Fruit fly (Drosophila melanogaster) whole organism, embryonic: ENCODE measurements around the gene CG31793.

ENCODE experiments used
- Adf1 ChIP-seq: fragments of 200-800 bp; sonication (Bioruptor generic); IDR thresholded peaks from 2 replicates; pipeline ENCODE4 v1.3.6; 2022; ENCODE audit warnings: missing biosample characterization, missing genetic modification characterization
- Bteb2 ChIP-seq: fragments of 200-800 bp; sonication (Bioruptor generic); optimal IDR thresholded peaks from 2 replicates; lab custom pipeline; 2016; ENCODE audit warnings: missing biosample characterization, missing genetic modification characterization
- CG13296 ChIP-seq: fragments of 200-800 bp; sonication (Bioruptor generic); optimal IDR thresholded peaks from 3 replicates; lab custom pipeline; 2018; ENCODE audit warnings: missing biosample characterization, mild to moderate bottlenecking, missing genetic modification characterization
- CG16779 ChIP-seq: fragments of 200-800 bp; sonication (Bioruptor generic); IDR thresholded peaks from 2 replicates; pipeline ENCODE4 v1.3.6; 2022; ENCODE audit warnings: missing biosample characterization, missing genetic modification characterization
- CG2712 ChIP-seq: fragments of 200-800 bp; optimal IDR thresholded peaks from 3 replicates; lab custom pipeline; 2019; ENCODE audit warnings: missing biosample characterization, mild to moderate bottlenecking, missing genetic modification characterization, moderate library complexity
- CG31365 ChIP-seq: fragments of 200-800 bp; sonication (Bioruptor generic); optimal IDR thresholded peaks from 2 replicates; lab custom pipeline; 2018; ENCODE audit warnings: missing biosample characterization, mild to moderate bottlenecking, missing genetic modification characterization
- CG34422 ChIP-seq: fragments of 200-800 bp; sonication (Bioruptor generic); IDR thresholded peaks from 3 replicates; pipeline ENCODE4 v1.3.6; 2022; ENCODE audit warnings: missing biosample characterization, missing genetic modification characterization
- CG42726 ChIP-seq: fragments of 200-800 bp; sonication (Bioruptor generic); IDR thresholded peaks from 2 replicates; pipeline ENCODE4 v1.3.6; 2022; ENCODE audit warnings: missing biosample characterization, missing genetic modification characterization; ENCODE audit not compliant: partially characterized antibody
- CG4730 ChIP-seq: fragments of 200-800 bp; sonication (Bioruptor generic); IDR thresholded peaks from 2 replicates; pipeline ENCODE4 v1.3.6; 2022; ENCODE audit warnings: missing biosample characterization, missing genetic modification characterization
- CG8478 ChIP-seq: fragments of >200 bp; optimal IDR thresholded peaks from 2 replicates; lab custom pipeline; 2018
- CG9437 ChIP-seq: fragments of 200-800 bp; sonication (Bioruptor generic); optimal IDR thresholded peaks from 2 replicates; lab custom pipeline; 2018; ENCODE audit warnings: missing biosample characterization, mild to moderate bottlenecking, missing genetic modification characterization
- HLH3B ChIP-seq: fragments of 200-800 bp; sonication (Bioruptor generic); IDR thresholded peaks from 2 replicates; pipeline ENCODE4 v1.3.6; 2022; ENCODE audit warnings: missing biosample characterization, missing genetic modification characterization
- Hsf ChIP-seq: fragments of 200-800 bp; sonication (Bioruptor generic); optimal IDR thresholded peaks from 3 replicates; lab custom pipeline; 2016; ENCODE audit warnings: missing biosample characterization, missing genetic modification characterization
- Lim3 ChIP-seq: fragments of 200-800 bp; sonication (Bioruptor generic); IDR thresholded peaks from 2 replicates; pipeline ENCODE4 v1.3.6; 2022; ENCODE audit warnings: missing biosample characterization, missing genetic modification characterization
- MESR4 ChIP-seq: fragments of 200-800 bp; sonication (Bioruptor generic); optimal IDR thresholded peaks from 2 replicates; lab custom pipeline; 2018; ENCODE audit warnings: missing biosample characterization, mild to moderate bottlenecking, missing genetic modification characterization, moderate library complexity
- Pdp1 ChIP-seq, 2 experiments: fragments of 200-800 bp; sonication (Bioruptor generic); optimal IDR thresholded peaks; 3 replicates each; lab custom pipeline; 2016; ENCODE audit warnings: missing biosample characterization in 2 of 2, missing genetic modification characterization in 2 of 2, mild to moderate bottlenecking in 1 of 2, moderate library complexity in 1 of 2
- cg ChIP-seq: fragments of 200-800 bp; sonication (Bioruptor generic); optimal IDR thresholded peaks from 3 replicates; lab custom pipeline; 2019; ENCODE audit warnings: missing biosample characterization, mild to moderate bottlenecking, missing genetic modification characterization, moderate library complexity
- chinmo ChIP-seq: fragments of 200-800 bp; sonication (Bioruptor generic); IDR thresholded peaks from 4 replicates; pipeline ENCODE4 v1.3.6; 2022; ENCODE audit warnings: missing biosample characterization, missing genetic modification characterization; ENCODE audit not compliant: partially characterized antibody
- dm ChIP-seq: fragments of 200-800 bp; sonication (Bioruptor generic); optimal IDR thresholded peaks from 3 replicates; lab custom pipeline; 2016; ENCODE audit warnings: missing biosample characterization, missing genetic modification characterization
- fru ChIP-seq: fragments of >200 bp; optimal IDR thresholded peaks from 2 replicates; lab custom pipeline; 2017
- kni ChIP-seq: fragments of 200-800 bp; sonication (Bioruptor generic); optimal IDR thresholded peaks from 3 replicates; lab custom pipeline; 2017; ENCODE audit warnings: mild to moderate bottlenecking, missing biosample characterization, missing genetic modification reagents, missing genetic modification characterization
- mld ChIP-seq: fragments of 200-800 bp; sonication (Bioruptor generic); IDR thresholded peaks from 3 replicates; pipeline ENCODE4 v1.3.6; 2022; ENCODE audit warnings: missing biosample characterization, missing genetic modification characterization; ENCODE audit not compliant: partially characterized antibody
- toy ChIP-seq: fragments of 200-800 bp; sonication (Bioruptor generic); IDR thresholded peaks from 2 replicates; pipeline ENCODE4 v1.3.6; 2022; ENCODE audit warnings: missing biosample characterization, missing genetic modification characterization

The CG31793 gene

DNA sequence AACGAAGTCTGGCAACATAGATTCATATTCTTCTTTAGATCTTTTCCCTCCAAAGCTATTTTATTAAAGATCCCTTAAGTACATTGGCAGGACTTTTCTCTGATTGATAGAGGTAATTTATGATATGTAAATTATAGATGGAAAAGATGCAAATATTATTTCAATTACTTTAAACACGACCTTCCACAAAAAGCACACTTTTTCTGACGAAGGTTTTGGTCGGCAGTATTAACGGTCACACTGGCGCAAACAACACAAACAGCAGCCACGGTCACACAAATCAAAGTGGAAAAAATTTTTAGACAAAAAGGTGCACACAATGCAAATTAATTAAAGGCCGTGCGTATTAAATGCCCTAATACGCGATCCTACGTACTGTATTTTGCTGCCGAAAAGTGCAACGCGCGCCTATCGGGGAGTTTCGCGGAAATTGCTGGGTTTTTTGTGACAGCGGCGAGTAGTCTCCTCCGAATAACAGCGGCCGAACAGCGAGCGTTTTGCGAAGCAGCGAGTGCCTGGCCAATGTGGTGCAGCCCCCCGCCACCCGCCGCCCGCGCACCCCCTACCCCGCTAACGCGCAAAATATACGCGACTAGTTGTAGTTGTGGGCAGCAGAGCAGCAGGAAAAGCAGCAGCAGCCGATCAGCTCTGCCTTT lies 50.8 kb downstream of the CG31793 start, which contains the start of gene CG10492 (continued):
- TF ChIP-seq dm (GFP tag; lab: Kevin White, UChicago), result peak; percentile 60

DNA sequence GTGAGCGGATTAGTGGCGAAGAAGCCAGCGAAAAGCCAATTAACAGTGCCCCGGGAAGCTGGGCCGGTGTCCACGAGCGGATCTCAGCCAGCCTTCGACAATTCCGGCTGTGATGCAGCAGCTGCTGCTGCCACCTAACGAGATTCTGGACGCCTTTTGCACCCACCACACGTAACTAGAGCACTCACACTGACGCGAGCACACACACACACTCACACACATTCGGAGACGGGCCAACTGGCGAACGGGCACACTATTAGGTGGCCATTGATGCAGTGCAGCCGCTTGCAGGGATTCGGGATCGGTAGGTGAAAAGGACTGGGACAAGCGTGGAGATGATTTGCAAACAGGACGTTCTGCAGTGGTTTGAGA lies 51.3 kb downstream of the CG31793 start:
- TF ChIP-seq CG31365 (tag; lab: Kevin White, UChicago) (no peak), chinmo (0 out of 4 replicates have a peak, but pooled peaks have one; percentile 27), fru (peak; percentile 34), MESR4 (GFP tag; lab: Kevin White, UChicago) (peak; percentile 18), kni (GFP tag; lab: Kevin White, UChicago) (peak; percentile 80), cg (GFP tag; lab: Kevin White, UChicago) (peak; percentile 78), HLH3B (GFP tag; lab: Robert Waterston, UW) (no peak), CG16779 (GFP tag; lab: Robert Waterston, UW) (no peak), CG8478 (peak; percentile 52), Adf1 (GFP tag; lab: Robert Waterston, UW) (0 out of 2 replicates have a peak, but pooled peaks have one; percentile 29), CG34422 (0 out of 3 replicates have a peak, but pooled peaks have one; percentile 30), Lim3 (GFP tag; lab: Robert Waterston, UW) (0 out of 2 replicates have a peak, but pooled peaks have one; percentile 5), CG13296 (GFP tag; lab: Kevin White, UChicago) (no peak), CG4730 (no peak), Hsf (GFP tag; lab: Kevin White, UChicago) (no peak)

DNA sequence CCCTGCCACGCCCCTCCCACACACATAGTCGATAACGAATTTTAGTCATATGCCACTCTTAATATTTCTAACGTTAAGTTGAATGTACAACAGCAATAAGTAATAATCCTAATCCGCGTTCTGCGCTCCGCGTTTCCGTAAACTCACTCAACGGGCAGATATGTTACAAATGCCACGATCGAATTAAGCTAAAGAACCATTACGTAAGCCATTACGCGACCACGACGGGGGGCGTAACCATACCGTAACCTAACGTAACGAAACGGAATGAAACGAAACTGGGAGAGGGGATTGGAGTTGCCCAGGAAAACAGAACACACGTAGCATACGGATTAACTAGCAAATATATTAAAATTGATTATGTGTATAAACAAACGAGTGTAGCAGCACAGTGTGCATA lies 54.6 kb downstream of the CG31793 start:
- TF ChIP-seq toy (no peak), CG2712 (tag; lab: Kevin White, UChicago) (no peak), CG9437 (peak; percentile 95), CG42726 (GFP tag; lab: Robert Waterston, UW) (no peak), Bteb2 (GFP tag; lab: Kevin White, UChicago) (no peak), mld (GFP tag; lab: Robert Waterston, UW) (peak; percentile 38; the same call in 1 of the 3 replicates), Pdp1 (GFP tag; optimal IDR thresholded peaks at IDR 0.05; lab: Kevin White, UChicago) (peak in 1 of 2 experiments; percentile 61)
